Worm (Caenorhabditis elegans): Measurements from ENCODE around the gene C14A6.7.

C14A6.7 gene

ce11 chrV:18141161-18141560, 27.0 kb downstream of the C14A6.7 start, which contains the start of gene Y37H2A.11:
Gene Y37H2A.11 (plus strand): TSS chrV:18141461.
- TF ChIP-seq F16B12.6 (tag; optimal IDR thresholded peaks at IDR 0.05) (no peak), swsn-7 (tag; optimal IDR thresholded peaks at IDR 0.05) (no peak), grh-1 (GFP tag; IDR thresholded peaks at IDR 0.05) (no peak), ceh-90 (tag; optimal IDR thresholded peaks at IDR 0.05) (no peak), ces-1 (GFP tag; optimal IDR thresholded peaks at IDR 0.05) (no peak), sptf-1 (tag; optimal IDR thresholded peaks at IDR 0.05) (no peak), zag-1 (tag; optimal IDR thresholded peaks at IDR 0.05) (no peak), ceh-8 (GFP tag; optimal IDR thresholded peaks at IDR 0.05) (no peak), lsy-2 (tag; optimal IDR thresholded peaks at IDR 0.05) (no peak), ztf-4 (tag; optimal IDR thresholded peaks at IDR 0.05) (no peak), fkh-10 (GFP tag; optimal IDR thresholded peaks at IDR 0.05) (no peak), snpc-4 (tag; optimal IDR thresholded peaks at IDR 0.05) (no peak), mdl-1 (tag; optimal IDR thresholded peaks at IDR 0.05) (no peak), mab-9 (GFP tag; IDR thresholded peaks at IDR 0.05) (no peak), alr-1 (tag; optimal IDR thresholded peaks at IDR 0.05; ENCODE audit: borderline replicate concordance) (no peak), egl-13 (tag; optimal IDR thresholded peaks at IDR 0.05) (no peak), zip-4 (GFP tag; optimal IDR thresholded peaks at IDR 0.05) (no peak)

ce11 chrV:18138695-18139094, 29.5 kb downstream of the C14A6.7 start, which contains the start of gene Y37H2A.10:
Gene Y37H2A.10 (plus strand): TSS chrV:18138995.
- TF ChIP-seq nhr-28 (tag; optimal IDR thresholded peaks at IDR 0.05) (no peak), ceh-63 (GFP tag; optimal IDR thresholded peaks at IDR 0.05) (no peak)

- no peak for TF ChIP-seq irx-1 (tag; optimal IDR thresholded peaks at IDR 0.05)
- TF ChIP-seq jun-1 (tag; optimal IDR thresholded peaks at IDR 0.05) = no peak
- no peak for TF ChIP-seq zag-1 (tag; optimal IDR thresholded peaks at IDR 0.05)
- TF ChIP-seq C04F5.9 (tag; optimal IDR thresholded peaks at IDR 0.05) = no peak
- no peak for TF ChIP-seq nhr-71 (tag; optimal IDR thresholded peaks at IDR 0.05)
- TF ChIP-seq mab-9 (GFP tag; IDR thresholded peaks at IDR 0.05) = no peak
- TF ChIP-seq fkh-10 (GFP tag; optimal IDR thresholded peaks at IDR 0.05) = no peak
- TF ChIP-seq vab-15 (tag; optimal IDR thresholded peaks at IDR 0.05) = no peak
- no peak for TF ChIP-seq ets-5 (GFP tag; IDR thresholded peaks at IDR 0.05)
- TF ChIP-seq sup-37 (GFP tag; optimal IDR thresholded peaks at IDR 0.05) = no peak
- no peak for TF ChIP-seq unc-30 (tag; optimal IDR thresholded peaks at IDR 0.05)
Measured at ce11 chrV:18137679-18138078, 30.5 kb downstream of the C14A6.7 start.

- TF ChIP-seq ceh-8 (GFP tag; optimal IDR thresholded peaks at IDR 0.05) = no peak
- no peak for TF ChIP-seq nhr-12 (tag; optimal IDR thresholded peaks at IDR 0.05)
- TF ChIP-seq lin-13 (GFP tag; optimal IDR thresholded peaks at IDR 0.05) = no peak
- TF ChIP-seq isw-1 (GFP tag; IDR thresholded peaks at IDR 0.05) = no peak
- TF ChIP-seq nhr-84 (tag; optimal IDR thresholded peaks at IDR 0.05) = no peak
- no peak for TF ChIP-seq sox-4 (tag; optimal IDR thresholded peaks at IDR 0.05)
- TF ChIP-seq pqm-1 (tag; optimal IDR thresholded peaks at IDR 0.05) = no peak
Measured at ce11 chrV:18134378-18134777, 33.8 kb downstream of the C14A6.7 start, which contains the start of gene Y37H2A.7. Gene Y37H2A.7 (minus strand): TSS chrV:18134478.

- TF ChIP-seq C04F5.9 (tag; optimal IDR thresholded peaks at IDR 0.05) (no peak), lin-15B (tag; optimal IDR thresholded peaks at IDR 0.05) (no peak), tbx-2 (tag; optimal IDR thresholded peaks at IDR 0.05) (no peak), nhr-20 (tag; optimal IDR thresholded peaks at IDR 0.05) (no peak), pqm-1 (tag; optimal IDR thresholded peaks at IDR 0.05) (no peak), fkh-8 (tag; optimal IDR thresholded peaks at IDR 0.05) (no peak), aha-1 (tag; optimal IDR thresholded peaks at IDR 0.05) (no peak)
Measured at ce11 chrV:18133177-18133576, 35.0 kb downstream of the C14A6.7 start, which contains the start of gene Y37H2A.18. Gene Y37H2A.18 (minus strand): TSS chrV:18133277.
